Worm (Caenorhabditis elegans): Measurements from ENCODE around the gene D2023.3.

D2023.3 gene

DNA sequence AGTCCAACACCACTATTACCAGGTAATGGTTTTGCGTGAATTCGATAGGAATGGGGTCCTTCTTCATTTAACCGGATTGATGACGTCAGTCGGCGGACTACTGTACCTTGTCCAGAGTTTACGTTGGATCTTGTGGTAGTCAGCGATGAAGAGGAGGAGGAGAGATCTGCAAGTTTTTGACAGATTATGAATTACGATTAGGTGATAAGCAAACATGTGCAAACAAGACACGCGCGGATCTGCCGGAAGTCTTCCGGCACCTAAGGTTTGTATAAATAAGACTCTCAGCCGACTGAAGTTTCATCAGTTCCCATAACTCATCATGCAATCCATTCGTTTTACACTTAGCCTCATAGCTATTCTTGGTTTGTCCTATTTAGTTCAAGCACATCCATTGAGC, 27.4 kb upstream of the D2023.3 start, which contains the start of gene idpb-5:
TSS of gene idpb-5 (plus strand) at position 301 of the 400 bp plus-strand sequence.
- TF ChIP-seq ets-7 (tag; optimal IDR thresholded peaks at IDR 0.05) = no peak
- no peak for TF ChIP-seq hmg-4 (GFP tag; optimal IDR thresholded peaks at IDR 0.05)
- no peak for TF ChIP-seq aly-1 (tag; optimal IDR thresholded peaks at IDR 0.05)
- TF ChIP-seq tra-4 (tag; optimal IDR thresholded peaks at IDR 0.05) = no peak
- TF ChIP-seq tbx-37 (GFP tag; conservative IDR thresholded peaks at IDR 0.05) = no peak
- no peak for TF ChIP-seq ama-1 (optimal IDR thresholded peaks at IDR 0.05)
- TF ChIP-seq B0310.2 (tag; optimal IDR thresholded peaks at IDR 0.05) = no peak
- no peak for TF ChIP-seq tbx-11 (GFP tag; IDR thresholded peaks at IDR 0.05)
- TF ChIP-seq pes-1 (GFP tag; IDR thresholded peaks at IDR 0.05) = no peak
- no peak for TF ChIP-seq F13C5.2 (tag; optimal IDR thresholded peaks at IDR 0.05)
- TF ChIP-seq hnd-1 (tag; optimal IDR thresholded peaks at IDR 0.05) = no peak
- TF ChIP-seq ceh-13 (GFP tag; optimal IDR thresholded peaks at IDR 0.05) = no peak
- TF ChIP-seq hmbx-1 (tag; optimal IDR thresholded peaks at IDR 0.05) = no peak

DNA sequence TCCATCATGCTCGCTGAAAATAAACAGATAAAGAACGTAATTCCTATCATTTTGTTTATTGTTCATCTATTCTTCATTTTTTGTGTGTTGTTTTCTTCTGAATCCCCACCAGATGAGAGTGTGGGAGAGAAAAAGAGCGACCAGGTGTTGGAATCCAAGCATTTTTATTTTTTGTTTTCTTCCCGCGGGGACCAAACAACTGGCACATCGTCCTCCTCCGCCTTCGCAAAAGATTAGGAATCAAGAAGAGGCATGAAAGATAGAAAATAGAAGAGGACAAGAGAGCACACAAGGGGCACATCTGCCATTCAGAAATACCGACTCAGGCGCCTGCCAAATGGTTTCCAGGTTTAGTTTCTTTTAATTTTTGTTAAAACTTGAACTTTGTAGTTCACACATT, 24.3 kb upstream of the D2023.3 start, which contains the start of gene R13H4.2:
TSS of gene R13H4.2 (plus strand) at position 319 of the 400 bp plus-strand sequence.
- TF ChIP-seq ceh-36 (tag; optimal IDR thresholded peaks at IDR 0.05) (no peak), tbx-37 (GFP tag; conservative IDR thresholded peaks at IDR 0.05) (no peak), hmg-4 (GFP tag; optimal IDR thresholded peaks at IDR 0.05) (no peak), tbx-11 (GFP tag; IDR thresholded peaks at IDR 0.05) (no peak), aly-1 (tag; optimal IDR thresholded peaks at IDR 0.05) (no peak), sea-1 (GFP tag; conservative IDR thresholded peaks at IDR 0.05) (no peak), ets-7 (tag; optimal IDR thresholded peaks at IDR 0.05) (no peak), hnd-1 (tag; optimal IDR thresholded peaks at IDR 0.05) (no peak), ceh-13 (GFP tag; optimal IDR thresholded peaks at IDR 0.05) (no peak), flt-1 (GFP tag; IDR thresholded peaks at IDR 0.05) (no peak), scrt-1 (GFP tag; IDR thresholded peaks at IDR 0.05) (no peak), ama-1 (optimal IDR thresholded peaks at IDR 0.05) (no peak), F13C5.2 (tag; optimal IDR thresholded peaks at IDR 0.05) (no peak), tra-4 (tag; optimal IDR thresholded peaks at IDR 0.05) (no peak), B0310.2 (tag; optimal IDR thresholded peaks at IDR 0.05) (no peak), hmbx-1 (tag; optimal IDR thresholded peaks at IDR 0.05) (no peak), pes-1 (GFP tag; IDR thresholded peaks at IDR 0.05) (no peak)

DNA sequence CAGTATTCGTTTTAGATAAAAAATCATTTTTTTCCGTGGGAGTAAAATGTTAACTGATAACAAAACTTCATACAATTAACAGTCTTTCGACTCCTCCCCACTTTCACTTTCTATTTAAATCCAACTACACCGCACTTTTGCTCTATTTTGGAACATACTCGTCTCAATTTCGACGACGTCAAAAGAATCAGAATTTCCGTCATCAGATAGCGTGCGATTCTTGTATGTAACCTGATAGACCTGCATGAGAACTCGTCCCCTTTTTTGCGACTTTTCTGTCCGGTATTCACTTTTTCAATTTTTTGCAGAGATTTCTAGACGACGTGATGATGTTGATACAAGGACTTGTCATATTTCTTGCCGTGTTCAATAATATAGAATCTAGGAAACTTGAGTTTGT, 21.5 kb upstream of the D2023.3 start, which contains the start of gene pho-8:
TSS of gene pho-8 (plus strand) at position 301 of the 400 bp plus-strand sequence.
- TF ChIP-seq hnd-1 (tag; optimal IDR thresholded peaks at IDR 0.05) (no peak), ceh-36 (tag; optimal IDR thresholded peaks at IDR 0.05) (no peak), ets-7 (tag; optimal IDR thresholded peaks at IDR 0.05) (no peak), F13C5.2 (tag; optimal IDR thresholded peaks at IDR 0.05) (no peak), flt-1 (GFP tag; IDR thresholded peaks at IDR 0.05) (no peak), B0310.2 (tag; optimal IDR thresholded peaks at IDR 0.05) (no peak), hmbx-1 (tag; optimal IDR thresholded peaks at IDR 0.05) (no peak), ama-1 (optimal IDR thresholded peaks at IDR 0.05) (no peak), tbx-37 (GFP tag; conservative IDR thresholded peaks at IDR 0.05) (no peak), hmg-4 (GFP tag; optimal IDR thresholded peaks at IDR 0.05) (no peak), ceh-13 (GFP tag; optimal IDR thresholded peaks at IDR 0.05) (no peak), pes-1 (GFP tag; IDR thresholded peaks at IDR 0.05) (no peak), sea-1 (GFP tag; conservative IDR thresholded peaks at IDR 0.05) (no peak), tbx-11 (GFP tag; IDR thresholded peaks at IDR 0.05) (no peak), scrt-1 (GFP tag; IDR thresholded peaks at IDR 0.05) (no peak)

DNA sequence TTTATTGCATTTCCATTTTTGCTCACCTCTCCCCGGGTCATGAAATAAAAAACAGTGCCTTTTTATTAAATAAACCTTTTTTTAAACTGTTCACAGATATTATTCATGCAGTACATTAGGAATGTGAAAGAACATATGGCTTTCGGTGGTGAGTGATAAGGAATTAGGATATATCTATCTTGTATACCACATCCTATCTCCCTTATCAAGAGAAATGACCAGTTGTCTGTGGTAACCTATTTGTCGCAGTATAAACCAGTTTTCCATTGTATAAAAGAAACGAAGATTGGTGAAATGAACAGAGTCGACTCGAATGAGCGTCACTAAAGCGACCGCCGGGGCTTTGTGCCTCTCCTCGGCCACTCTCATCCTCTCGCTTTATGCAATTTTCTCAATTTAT, 17.5 kb upstream of the D2023.3 start, which contains the start of gene col-158:
TSS of gene col-158 (plus strand) at position 301 of the 400 bp plus-strand sequence.
- TF ChIP-seq ceh-36 (tag; optimal IDR thresholded peaks at IDR 0.05) (no peak), tbx-37 (GFP tag; conservative IDR thresholded peaks at IDR 0.05) (no peak), aly-1 (tag; optimal IDR thresholded peaks at IDR 0.05) (no peak), B0310.2 (tag; optimal IDR thresholded peaks at IDR 0.05) (no peak), hmbx-1 (tag; optimal IDR thresholded peaks at IDR 0.05) (no peak), hnd-1 (tag; optimal IDR thresholded peaks at IDR 0.05) (no peak), scrt-1 (GFP tag; IDR thresholded peaks at IDR 0.05) (no peak), ets-7 (tag; optimal IDR thresholded peaks at IDR 0.05) (no peak), hmg-4 (GFP tag; optimal IDR thresholded peaks at IDR 0.05) (no peak), ama-1 (optimal IDR thresholded peaks at IDR 0.05) (no peak)

DNA sequence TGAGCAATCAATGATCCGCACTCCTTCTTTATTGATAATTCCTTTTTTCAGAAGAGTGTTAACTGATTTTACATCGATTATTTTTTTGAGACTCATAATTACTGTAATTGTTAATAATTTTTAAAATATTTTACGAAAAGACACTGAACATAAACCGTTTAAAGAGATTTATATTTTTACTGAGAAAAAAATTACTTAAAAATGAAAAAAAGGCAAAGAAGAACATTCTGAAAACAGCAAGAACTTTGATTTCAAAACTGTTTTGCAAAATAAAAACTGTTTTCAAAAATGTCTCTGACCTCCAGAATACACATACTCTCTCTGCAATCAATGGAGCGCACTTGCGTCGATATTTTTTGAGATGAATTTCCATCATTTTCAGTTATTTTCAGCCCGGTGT, 15.1 kb upstream of the D2023.3 start, which contains the start of the genes mpst-1 and D2023.6:
TSS of gene mpst-1 (minus strand) at position 101 of the 400 bp plus-strand sequence.
TSS of gene D2023.6 (plus strand) at position 388 of the 400 bp plus-strand sequence.
- no peak for TF ChIP-seq ama-1 (optimal IDR thresholded peaks at IDR 0.05)
- no peak for TF ChIP-seq scrt-1 (GFP tag; IDR thresholded peaks at IDR 0.05)
- no peak for TF ChIP-seq sea-1 (GFP tag; conservative IDR thresholded peaks at IDR 0.05)
- TF ChIP-seq ets-7 (tag; optimal IDR thresholded peaks at IDR 0.05) = no peak
- TF ChIP-seq ceh-36 (tag; optimal IDR thresholded peaks at IDR 0.05) = no peak
- no peak for TF ChIP-seq hnd-1 (tag; optimal IDR thresholded peaks at IDR 0.05)
- no peak for TF ChIP-seq pes-1 (GFP tag; IDR thresholded peaks at IDR 0.05)
- no peak for TF ChIP-seq B0310.2 (tag; optimal IDR thresholded peaks at IDR 0.05)
- TF ChIP-seq tbx-37 (GFP tag; conservative IDR thresholded peaks at IDR 0.05) = no peak
- TF ChIP-seq flt-1 (GFP tag; IDR thresholded peaks at IDR 0.05) = no peak
- TF ChIP-seq ceh-13 (GFP tag; optimal IDR thresholded peaks at IDR 0.05) = no peak
- no peak for TF ChIP-seq hmbx-1 (tag; optimal IDR thresholded peaks at IDR 0.05)
- no peak for TF ChIP-seq F13C5.2 (tag; optimal IDR thresholded peaks at IDR 0.05)

DNA sequence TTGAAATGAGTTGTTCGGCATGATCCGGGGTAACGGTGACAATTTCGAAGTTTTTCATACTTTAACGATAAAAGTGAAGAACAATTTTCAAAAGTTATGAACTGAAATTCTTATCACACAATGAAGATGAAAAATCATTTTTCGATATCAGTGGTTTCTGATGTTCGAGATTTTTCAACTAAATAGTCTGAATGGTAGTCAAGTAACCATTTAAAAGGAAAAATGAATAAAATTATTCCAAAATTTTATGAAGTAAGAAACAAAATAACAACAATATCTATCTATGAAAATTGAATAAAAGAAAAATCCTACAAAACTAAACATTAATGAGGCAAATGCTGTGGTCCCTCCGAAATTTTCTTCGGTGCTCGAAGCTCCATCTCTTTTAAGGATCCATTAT, 13.8 kb upstream of the D2023.3 start, which contains the start of gene D2023.4:
TSS of gene D2023.4 (minus strand) at position 101 of the 400 bp plus-strand sequence.
- TF ChIP-seq tra-4 (tag; optimal IDR thresholded peaks at IDR 0.05) (no peak), scrt-1 (GFP tag; IDR thresholded peaks at IDR 0.05) (no peak), ama-1 (optimal IDR thresholded peaks at IDR 0.05) (no peak), tbx-11 (GFP tag; IDR thresholded peaks at IDR 0.05) (no peak), aly-1 (tag; optimal IDR thresholded peaks at IDR 0.05) (no peak), hnd-1 (tag; optimal IDR thresholded peaks at IDR 0.05) (no peak), hmbx-1 (tag; optimal IDR thresholded peaks at IDR 0.05) (no peak), ceh-36 (tag; optimal IDR thresholded peaks at IDR 0.05) (no peak), ceh-13 (GFP tag; optimal IDR thresholded peaks at IDR 0.05) (no peak), F13C5.2 (tag; optimal IDR thresholded peaks at IDR 0.05) (no peak), hmg-4 (GFP tag; optimal IDR thresholded peaks at IDR 0.05) (no peak), ets-7 (tag; optimal IDR thresholded peaks at IDR 0.05) (no peak), flt-1 (GFP tag; IDR thresholded peaks at IDR 0.05) (no peak), pes-1 (GFP tag; IDR thresholded peaks at IDR 0.05) (no peak), B0310.2 (tag; optimal IDR thresholded peaks at IDR 0.05) (no peak), sea-1 (GFP tag; conservative IDR thresholded peaks at IDR 0.05) (no peak), tbx-37 (GFP tag; conservative IDR thresholded peaks at IDR 0.05) (no peak)
